Worm (Caenorhabditis elegans): ENCODE results near the gene nhr-7.

DNA sequence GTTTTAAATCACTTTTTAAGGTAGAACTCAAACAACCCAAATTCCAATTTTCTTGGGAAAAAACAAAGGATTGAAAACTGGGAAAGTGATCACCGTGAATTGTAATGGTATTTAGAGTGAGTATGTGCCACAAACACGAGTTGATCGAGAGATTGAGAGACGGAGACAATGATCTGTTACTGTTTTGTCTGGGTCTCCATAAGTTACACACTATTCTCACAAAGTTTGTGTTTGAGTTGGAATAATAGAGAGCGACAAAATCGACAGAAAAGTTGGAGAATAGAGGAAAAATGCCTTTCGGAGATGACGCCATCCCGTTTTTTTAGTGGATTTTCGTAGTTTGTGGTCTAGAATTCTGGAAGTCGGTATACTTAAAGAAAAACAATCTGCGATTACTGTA is at the start of gene nhr-7:
- TF ChIP-seq ztf-1 (GFP tag; conservative IDR thresholded peaks at IDR 0.05) (no peak), nhr-23 (tag; optimal IDR thresholded peaks at IDR 0.05) (no peak)
